Fruit fly (Drosophila melanogaster): ENCODE data around the gene CG9004.

The CG9004 gene

dm6 chr3L:2411564-2412080 lies 38.1 kb downstream of the CG9004 start:
- TF ChIP-seq Sin3A (optimal IDR thresholded peaks at IDR 0.05) = no peak
- no peak for TF ChIP-seq ttk (optimal IDR thresholded peaks at IDR 0.05)
- no peak for TF ChIP-seq insv (optimal IDR thresholded peaks at IDR 0.05)
- no peak for TF ChIP-seq psq (optimal IDR thresholded peaks at IDR 0.05)
- no peak for TF ChIP-seq Myc (optimal IDR thresholded peaks at IDR 0.05)
- TF ChIP-seq h (optimal IDR thresholded peaks at IDR 0.05) = no peak

- no peak for TF ChIP-seq Sin3A (optimal IDR thresholded peaks at IDR 0.05)
- TF ChIP-seq psq (optimal IDR thresholded peaks at IDR 0.05) = no peak
- TF ChIP-seq Myc (optimal IDR thresholded peaks at IDR 0.05) = no peak
- no peak for TF ChIP-seq h (optimal IDR thresholded peaks at IDR 0.05)
- TF ChIP-seq insv (optimal IDR thresholded peaks at IDR 0.05) = no peak
- TF ChIP-seq ttk (optimal IDR thresholded peaks at IDR 0.05) = no peak
Measured at dm6 chr3L:2414876-2415275, 41.3 kb downstream of the CG9004 start.

- TF ChIP-seq h (optimal IDR thresholded peaks at IDR 0.05) (no peak), Sin3A (optimal IDR thresholded peaks at IDR 0.05) (no peak), psq (optimal IDR thresholded peaks at IDR 0.05) (no peak), insv (optimal IDR thresholded peaks at IDR 0.05) (no peak), Myc (optimal IDR thresholded peaks at IDR 0.05) (no peak), ttk (optimal IDR thresholded peaks at IDR 0.05) (no peak)
Measured at dm6 chr3L:2417399-2418040, 44.0 kb downstream of the CG9004 start.

- TF ChIP-seq ttk (optimal IDR thresholded peaks at IDR 0.05) (no peak), Myc (optimal IDR thresholded peaks at IDR 0.05) (no peak), Sin3A (optimal IDR thresholded peaks at IDR 0.05) (no peak)
Measured at dm6 chr3L:2418769-2419168, 45.2 kb downstream of the CG9004 start.

dm6 chr3L:2421138-2421537 lies 47.6 kb downstream of the CG9004 start:
- TF ChIP-seq ttk (optimal IDR thresholded peaks at IDR 0.05) (no peak), psq (optimal IDR thresholded peaks at IDR 0.05) (no peak), Myc (optimal IDR thresholded peaks at IDR 0.05) (no peak), Sin3A (optimal IDR thresholded peaks at IDR 0.05) (no peak), h (optimal IDR thresholded peaks at IDR 0.05) (no peak), insv (optimal IDR thresholded peaks at IDR 0.05) (no peak)

- TF ChIP-seq insv (optimal IDR thresholded peaks at IDR 0.05) = no peak
- TF ChIP-seq ttk (optimal IDR thresholded peaks at IDR 0.05) = no peak
- no peak for TF ChIP-seq h (optimal IDR thresholded peaks at IDR 0.05)
- no peak for TF ChIP-seq psq (optimal IDR thresholded peaks at IDR 0.05)
- no peak for TF ChIP-seq Sin3A (optimal IDR thresholded peaks at IDR 0.05)
- no peak for TF ChIP-seq Myc (optimal IDR thresholded peaks at IDR 0.05)
Measured at dm6 chr3L:2422763-2423162, 49.2 kb downstream of the CG9004 start.

dm6 chr3L:2423572-2423971 lies 50.0 kb downstream of the CG9004 start:
- TF ChIP-seq psq (optimal IDR thresholded peaks at IDR 0.05) (no peak), Myc (optimal IDR thresholded peaks at IDR 0.05) (no peak), insv (optimal IDR thresholded peaks at IDR 0.05) (no peak), h (optimal IDR thresholded peaks at IDR 0.05) (no peak), ttk (optimal IDR thresholded peaks at IDR 0.05) (no peak), Sin3A (optimal IDR thresholded peaks at IDR 0.05) (no peak)

- no peak for TF ChIP-seq psq (optimal IDR thresholded peaks at IDR 0.05)
- TF ChIP-seq Sin3A (optimal IDR thresholded peaks at IDR 0.05) = no peak
- TF ChIP-seq ttk (optimal IDR thresholded peaks at IDR 0.05) = no peak
- no peak for TF ChIP-seq Myc (optimal IDR thresholded peaks at IDR 0.05)
- TF ChIP-seq h (optimal IDR thresholded peaks at IDR 0.05) = no peak
- no peak for TF ChIP-seq insv (optimal IDR thresholded peaks at IDR 0.05)
Measured at dm6 chr3L:2424094-2424493, 50.6 kb downstream of the CG9004 start.

dm6 chr3L:2425687-2426086 lies 52.2 kb downstream of the CG9004 start:
- TF ChIP-seq ttk (optimal IDR thresholded peaks at IDR 0.05) (no peak), h (optimal IDR thresholded peaks at IDR 0.05) (no peak), Sin3A (optimal IDR thresholded peaks at IDR 0.05) (no peak), psq (optimal IDR thresholded peaks at IDR 0.05) (no peak), insv (optimal IDR thresholded peaks at IDR 0.05) (no peak), Myc (optimal IDR thresholded peaks at IDR 0.05) (no peak)
